Fruit fly (Drosophila melanogaster) whole organism, wandering third instar larva: ENCODE measurements around the gene GstD9.

ENCODE experiments used
- Abd-B ChIP-seq: fragments of >200 bp; optimal IDR thresholded peaks from 2 replicates; lab custom pipeline; 2017; ENCODE audit warnings: missing biosample characterization, missing genetic modification characterization
- CG32264 ChIP-seq: fragments of 200-800 bp; sonication (Bioruptor generic); optimal IDR thresholded peaks from 2 replicates; lab custom pipeline; 2016; ENCODE audit warnings: missing biosample characterization, missing genetic modification characterization
- CG9705 ChIP-seq: fragments of 200-800 bp; sonication (Bioruptor generic); optimal IDR thresholded peaks from 2 replicates; lab custom pipeline; 2018; ENCODE audit warnings: missing biosample characterization, mild to moderate bottlenecking, missing genetic modification characterization
- CrebA ChIP-seq: fragments of 200-800 bp; sonication (Bioruptor generic); optimal IDR thresholded peaks from 2 replicates; lab custom pipeline; 2016; ENCODE audit warnings: missing biosample characterization, mild to moderate bottlenecking, missing genetic modification characterization, borderline replicate concordance
- Dfd ChIP-seq: fragments of >200 bp; optimal IDR thresholded peaks from 2 replicates; lab custom pipeline; 2017; ENCODE audit warnings: missing biosample characterization, missing genetic modification characterization
- Dif ChIP-seq: fragments of 200-275, 200-300 bp; sonication (Bioruptor generic); optimal IDR thresholded peaks from 2 replicates; lab custom pipeline; 2018; ENCODE audit warnings: missing biosample characterization, missing genetic modification characterization; ENCODE audit not compliant: partially characterized antibody
- GATAd ChIP-seq: sonication (Bioruptor generic); optimal IDR thresholded peaks from 2 replicates; lab custom pipeline; 2016; ENCODE audit warnings: missing biosample characterization, missing genetic modification characterization
- HLH106 ChIP-seq: fragments of 200-800 bp; optimal IDR thresholded peaks from 3 replicates; lab custom pipeline; 2019; ENCODE audit warnings: missing biosample characterization, mild to moderate bottlenecking, missing genetic modification characterization, moderate library complexity
- Hnf4 ChIP-seq: fragments of 200-800 bp; sonication (Bioruptor generic); optimal IDR thresholded peaks from 2 replicates; lab custom pipeline; 2016; ENCODE audit warnings: missing biosample characterization, mild to moderate bottlenecking, missing genetic modification characterization
- Hr78 ChIP-seq: fragments of >200 bp; optimal IDR thresholded peaks from 2 replicates; lab custom pipeline; 2017; ENCODE audit warnings: missing biosample characterization, missing genetic modification characterization
- Hr83 ChIP-seq: fragments of 200-300 bp; sonication (Bioruptor generic); optimal IDR thresholded peaks from 2 replicates; lab custom pipeline; 2016; ENCODE audit warnings: missing biosample characterization, mild to moderate bottlenecking, missing genetic modification characterization, moderate library complexity; ENCODE audit not compliant: poor library complexity, severe bottlenecking
- Jra ChIP-seq: sonication (Bioruptor generic); optimal IDR thresholded peaks from 2 replicates; lab custom pipeline; 2016; ENCODE audit warnings: missing biosample characterization, missing genetic modification characterization
- Mio ChIP-seq: sonication (Bioruptor generic); optimal IDR thresholded peaks from 2 replicates; lab custom pipeline; 2016; ENCODE audit warnings: missing biosample characterization, missing genetic modification characterization
- Myc ChIP-seq: fragments of >200 bp; optimal IDR thresholded peaks from 2 replicates; lab custom pipeline; 2017
- N ChIP-seq: fragments of >200 bp; optimal IDR thresholded peaks from 2 replicates; lab custom pipeline; 2018; ENCODE audit warnings: missing biosample characterization, missing external identifiers, missing genetic modification characterization
- OdsH ChIP-seq: fragments of 200-800 bp; sonication (Bioruptor generic); optimal IDR thresholded peaks from 2 replicates; lab custom pipeline; 2016; ENCODE audit warnings: missing biosample characterization, mild to moderate bottlenecking, missing genetic modification characterization
- Rel ChIP-seq, 2 experiments: fragments of 200-800 bp; sonication (Bioruptor generic) in 1 of 2; optimal IDR thresholded peaks; 2 replicates in 1 of 2; 3 replicates in 1 of 2; lab custom pipeline; 2016 to 2019; ENCODE audit warnings: mild to moderate bottlenecking in 2 of 2, missing biosample characterization in 2 of 2, missing genetic modification characterization in 2 of 2, moderate library complexity in 1 of 2
- Vsx2 ChIP-seq: fragments of 200-300, 225-300 bp; sonication (Bioruptor generic); optimal IDR thresholded peaks from 2 replicates; lab custom pipeline; 2018; ENCODE audit warnings: missing biosample characterization, missing genetic modification characterization; ENCODE audit not compliant: partially characterized antibody
- br ChIP-seq: fragments of 200-800 bp; sonication (Bioruptor generic); optimal IDR thresholded peaks from 2 replicates; lab custom pipeline; 2016; ENCODE audit warnings: missing biosample characterization, missing genetic modification characterization
- brk ChIP-seq: fragments of 200-800 bp; sonication (Bioruptor generic); optimal IDR thresholded peaks from 2 replicates; lab custom pipeline; 2016; ENCODE audit warnings: missing biosample characterization, mild to moderate bottlenecking, missing genetic modification characterization
- dl ChIP-seq, 2 experiments: fragments of 175-275, 200-275 bp in 1 of 2; fragments of 200-275 bp in 1 of 2; sonication (Bioruptor generic); optimal IDR thresholded peaks; lab custom pipeline; 2018; ENCODE audit warnings: mild to moderate bottlenecking in 2 of 2, missing biosample characterization in 2 of 2, missing genetic modification characterization in 2 of 2, moderate library complexity in 2 of 2; ENCODE audit not compliant: partially characterized antibody in 2 of 2, insufficient read depth in 1 of 2
- dmrt93B ChIP-seq: fragments of 200-800 bp; sonication (Bioruptor generic); optimal IDR thresholded peaks from 2 replicates; lab custom pipeline; 2018; ENCODE audit warnings: missing biosample characterization, mild to moderate bottlenecking, missing genetic modification characterization
- dsf ChIP-seq: sonication (Bioruptor generic); optimal IDR thresholded peaks from 2 replicates; lab custom pipeline; 2016; ENCODE audit warnings: missing biosample characterization, missing genetic modification characterization, borderline replicate concordance
- ey ChIP-seq: fragments of 200-800 bp; sonication (Bioruptor generic); optimal IDR thresholded peaks from 2 replicates; lab custom pipeline; 2016; ENCODE audit warnings: missing biosample characterization, missing genetic modification characterization
- foxo ChIP-seq, 2 experiments: fragments of 200-800 bp; sonication (Bioruptor generic); optimal IDR thresholded peaks; 2 replicates in 1 of 2; 3 replicates in 1 of 2; lab custom pipeline; 2016 to 2017; ENCODE audit warnings: missing biosample characterization in 2 of 2, missing genetic modification characterization in 2 of 2
- fru ChIP-seq: fragments of 200-800 bp; sonication (Bioruptor generic); optimal IDR thresholded peaks from 3 replicates; lab custom pipeline; 2016; ENCODE audit warnings: missing biosample characterization, mild to moderate bottlenecking, missing genetic modification characterization
- h ChIP-seq: fragments of 200-800 bp; sonication (Bioruptor generic); optimal IDR thresholded peaks from 3 replicates; lab custom pipeline; 2016; ENCODE audit warnings: missing biosample characterization, mild to moderate bottlenecking, missing genetic modification characterization
- lola ChIP-seq: fragments of >200 bp; optimal IDR thresholded peaks from 2 replicates; lab custom pipeline; 2017; ENCODE audit warnings: missing biosample characterization, missing genetic modification characterization
- pan ChIP-seq: fragments of >200 bp; optimal IDR thresholded peaks from 2 replicates; lab custom pipeline; 2017
- psq ChIP-seq: fragments of 200-800 bp; sonication (Bioruptor generic); optimal IDR thresholded peaks from 3 replicates; lab custom pipeline; 2017; ENCODE audit warnings: missing biosample characterization, mild to moderate bottlenecking, missing genetic modification characterization, moderate library complexity
- sage ChIP-seq: fragments of 200-800 bp; sonication (Bioruptor generic); optimal IDR thresholded peaks from 2 replicates; lab custom pipeline; 2016; ENCODE audit warnings: missing biosample characterization, mild to moderate bottlenecking, missing genetic modification characterization
- sv ChIP-seq: fragments of 200-800 bp; sonication (Bioruptor generic); optimal IDR thresholded peaks from 3 replicates; lab custom pipeline; 2016; ENCODE audit warnings: missing biosample characterization, missing genetic modification characterization
- tai ChIP-seq: sonication (Bioruptor generic); optimal IDR thresholded peaks from 2 replicates; lab custom pipeline; 2016; ENCODE audit warnings: missing biosample characterization, missing genetic modification characterization
- usp ChIP-seq: fragments of >200 bp; optimal IDR thresholded peaks from 2 replicates; lab custom pipeline; 2017; ENCODE audit warnings: missing biosample characterization, missing genetic modification characterization
- woc ChIP-seq: sonication (Bioruptor generic); optimal IDR thresholded peaks from 2 replicates; lab custom pipeline; 2016; ENCODE audit warnings: missing biosample characterization, mild to moderate bottlenecking, missing genetic modification characterization

The GstD9 gene

dm6 chr3R:12361962-12362497 lies 5.3 kb downstream of the GstD9 start:
- TF ChIP-seq lola: no peak
- no peak for TF ChIP-seq Rel (GFP tag; optimal IDR thresholded peaks at IDR 0.05; lab: Kevin White, UChicago)
- no peak for TF ChIP-seq Rel (tag; optimal IDR thresholded peaks at IDR 0.05; lab: Kevin White, UChicago)
- TF ChIP-seq Mio: no peak
- TF ChIP-seq dl (GFP tag; optimal IDR thresholded peaks at IDR 0.05; lab: Kevin White, UChicago; ENCODE audit: insufficient read depth in 1 of 2, partially characterized antibody in 2 of 2): no peak
- TF ChIP-seq GATAd: no peak
- no peak for TF ChIP-seq usp (GFP tag; lab: Kevin White, UChicago)
- no peak for TF ChIP-seq sv (GFP tag; lab: Kevin White, UChicago)
- TF ChIP-seq CrebA: no peak
- no peak for TF ChIP-seq foxo (GFP tag; optimal IDR thresholded peaks at IDR 0.05; lab: Kevin White, UChicago)
- no peak for TF ChIP-seq br (GFP tag; lab: Kevin White, UChicago)
- TF ChIP-seq Vsx2 (GFP tag; lab: Kevin White, UChicago): no peak
- no peak for TF ChIP-seq Abd-B (GFP tag; lab: Kevin White, UChicago)
- TF ChIP-seq dmrt93B: no peak
- TF ChIP-seq CG32264: no peak
- no peak for TF ChIP-seq woc (GFP tag; lab: Kevin White, UChicago)

DNA sequence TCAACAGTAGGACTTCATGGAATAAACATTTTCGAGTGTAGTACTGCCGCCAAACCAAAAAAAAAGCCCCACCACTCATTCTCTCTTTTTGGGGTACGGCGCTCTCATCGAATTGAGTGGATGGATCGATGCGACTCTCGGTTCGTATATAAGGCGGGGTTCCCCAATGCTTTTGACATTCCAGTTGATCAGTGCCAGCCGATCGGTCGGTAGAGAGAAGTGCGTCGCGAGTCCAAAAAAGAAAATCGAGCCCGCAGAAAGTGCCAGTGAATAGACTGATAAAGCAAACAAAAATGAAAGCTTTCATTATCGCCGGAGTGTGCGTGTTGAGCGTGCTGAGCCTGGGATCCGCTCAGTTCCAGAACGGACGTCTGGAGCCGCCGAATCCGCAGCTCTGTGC lies 7.5 kb downstream of the GstD9 start, which contains the start of gene CG4115:
TSS of gene CG4115 (plus strand) at position 172 of the 400 bp plus-strand sequence.
- no peak for TF ChIP-seq lola
- no peak for TF ChIP-seq Abd-B (GFP tag; lab: Kevin White, UChicago)
- TF ChIP-seq Vsx2 (GFP tag; lab: Kevin White, UChicago): no peak
- TF ChIP-seq sv (GFP tag; lab: Kevin White, UChicago): no peak
- TF ChIP-seq Dif (GFP tag; lab: Kevin White, UChicago): peak; percentile 20
- no peak for TF ChIP-seq Hr83 (GFP tag; lab: Kevin White, UChicago)
- TF ChIP-seq Dfd (GFP tag; lab: Kevin White, UChicago): no peak
- no peak for TF ChIP-seq usp (GFP tag; lab: Kevin White, UChicago)
- no peak for TF ChIP-seq CrebA
- TF ChIP-seq Jra (GFP tag; lab: Kevin White, UChicago): no peak
- peak; percentile 15 for TF ChIP-seq woc (GFP tag; lab: Kevin White, UChicago)
- TF ChIP-seq HLH106 (tag; lab: Kevin White, UChicago): no peak
- no peak for TF ChIP-seq dsf (GFP tag; lab: Kevin White, UChicago)
- TF ChIP-seq foxo (GFP tag; optimal IDR thresholded peaks at IDR 0.05; lab: Kevin White, UChicago): no peak
- no peak for TF ChIP-seq Rel (GFP tag; optimal IDR thresholded peaks at IDR 0.05; lab: Kevin White, UChicago)
- peak; percentile 94 for TF ChIP-seq Rel (tag; optimal IDR thresholded peaks at IDR 0.05; lab: Kevin White, UChicago)

dm6 chr3R:12356044-12356443 lies 11.3 kb downstream of the GstD9 start, which contains the start of gene MBD-R2:
TSS of gene MBD-R2 (minus strand) at chr3R:12356265.
- TF ChIP-seq Dfd (GFP tag; lab: Kevin White, UChicago) (no peak), psq (GFP tag; lab: Kevin White, UChicago) (no peak), Rel (GFP tag; optimal IDR thresholded peaks at IDR 0.05; lab: Kevin White, UChicago) (no peak), Rel (tag; optimal IDR thresholded peaks at IDR 0.05; lab: Kevin White, UChicago) (peak; percentile 22), HLH106 (tag; lab: Kevin White, UChicago) (no peak), sage (GFP tag; lab: Kevin White, UChicago) (peak; percentile 12), ey (GFP tag; lab: Kevin White, UChicago) (no peak), CG9705 (GFP tag; lab: Kevin White, UChicago) (no peak), OdsH (GFP tag; lab: Kevin White, UChicago) (no peak), Myc (no peak), fru (no peak), dsf (GFP tag; lab: Kevin White, UChicago) (no peak), h (GFP tag; lab: Kevin White, UChicago) (no peak), N (GFP tag; lab: Kevin White, UChicago) (no peak), Hnf4 (GFP tag; lab: Kevin White, UChicago) (no peak), br (GFP tag; lab: Kevin White, UChicago) (no peak), brk (GFP tag; lab: Kevin White, UChicago) (no peak), lola (no peak)

dm6 chr3R:12352003-12352402 lies 15.4 kb downstream of the GstD9 start, which contains the start of gene CG10041:
TSS of gene CG10041 (minus strand) at chr3R:12352103.
- TF ChIP-seq GATAd (no peak), Mio (no peak), psq (GFP tag; lab: Kevin White, UChicago) (no peak), lola (no peak), fru (no peak), tai (GFP tag; lab: Kevin White, UChicago) (no peak), sage (GFP tag; lab: Kevin White, UChicago) (no peak), pan (lab: Kevin White, UChicago) (no peak), foxo (GFP tag; optimal IDR thresholded peaks at IDR 0.05; lab: Kevin White, UChicago) (no peak), Myc (no peak), CG32264 (no peak), sv (GFP tag; lab: Kevin White, UChicago) (no peak), Hr83 (GFP tag; lab: Kevin White, UChicago) (no peak), woc (GFP tag; lab: Kevin White, UChicago) (no peak), Hr78 (GFP tag; lab: Kevin White, UChicago) (no peak), OdsH (GFP tag; lab: Kevin White, UChicago) (no peak)
